Fruit fly (Drosophila melanogaster) whole organism, embryonic: Measurements from ENCODE around the gene Abi.

Source experiments
- Asciz ChIP-seq: fragments of 200-800 bp; sonication (Bioruptor generic); optimal IDR thresholded peaks from 2 replicates; lab custom pipeline; 2017; ENCODE audit warnings: missing biosample characterization, mild to moderate bottlenecking, missing genetic modification characterization, missing genetic modification reagents
- BEAF-32 ChIP-seq: fragments of 200-800 bp; sonication (Bioruptor generic); optimal IDR thresholded peaks from 3 replicates; lab custom pipeline; 2017; ENCODE audit warnings: missing biosample characterization, missing genetic modification characterization, mild to moderate bottlenecking, moderate library complexity, missing genetic modification reagents
- Bdp1 ChIP-seq: fragments of 200-800 bp; sonication (Bioruptor generic); optimal IDR thresholded peaks from 3 replicates; lab custom pipeline; 2016; ENCODE audit warnings: missing biosample characterization, missing genetic modification characterization
- C15 ChIP-seq: fragments of 200-800 bp; sonication (Bioruptor generic); IDR thresholded peaks from 3 replicates; pipeline ENCODE4 v1.3.6; 2022; ENCODE audit warnings: missing biosample characterization, missing genetic modification characterization
- CG11456 ChIP-seq: fragments of 200-800 bp; sonication (Bioruptor generic); IDR thresholded peaks from 3 replicates; pipeline ENCODE4 v1.3.6; 2022; ENCODE audit warnings: missing biosample characterization, missing genetic modification characterization
- CG12659 ChIP-seq: fragments of 200-800 bp; sonication (Bioruptor generic); optimal IDR thresholded peaks from 3 replicates; lab custom pipeline; 2017; ENCODE audit warnings: mild to moderate bottlenecking, missing biosample characterization, missing genetic modification reagents, missing genetic modification characterization
- CG17359 ChIP-seq: fragments of 200-800 bp; sonication (Bioruptor generic); optimal IDR thresholded peaks from 3 replicates; lab custom pipeline; 2018; ENCODE audit warnings: missing biosample characterization, mild to moderate bottlenecking, missing genetic modification characterization, moderate library complexity
- CG33557 ChIP-seq: fragments of 200-800 bp; sonication (Bioruptor generic); optimal IDR thresholded peaks from 2 replicates; lab custom pipeline; 2019; ENCODE audit warnings: missing biosample characterization, mild to moderate bottlenecking, missing genetic modification characterization, moderate library complexity
- CG34224 ChIP-seq: fragments of 200-800 bp; sonication (Bioruptor generic); IDR thresholded peaks from 3 replicates; pipeline ENCODE4 v1.3.6; 2022; ENCODE audit warnings: missing biosample characterization, missing genetic modification characterization; ENCODE audit not compliant: partially characterized antibody
- CG3838 ChIP-seq: fragments of 200-800 bp; sonication (Bioruptor generic); optimal IDR thresholded peaks from 3 replicates; lab custom pipeline; 2016; ENCODE audit warnings: missing biosample characterization, missing genetic modification characterization
- CG4328 ChIP-seq: fragments of 200-800 bp; sonication (Bioruptor generic); optimal IDR thresholded peaks from 3 replicates; lab custom pipeline; 2017; ENCODE audit warnings: missing biosample characterization, missing genetic modification reagents, missing genetic modification characterization
- CG43689 ChIP-seq: fragments of 200-800 bp; sonication (Bioruptor generic); IDR thresholded peaks from 2 replicates; pipeline ENCODE4 v1.3.6; 2022; ENCODE audit warnings: missing biosample characterization, missing genetic modification characterization
- CG4707 ChIP-seq: fragments of 200-800 bp; sonication (Bioruptor generic); optimal IDR thresholded peaks from 2 replicates; lab custom pipeline; 2018; ENCODE audit warnings: missing biosample characterization, mild to moderate bottlenecking, missing genetic modification characterization, moderate library complexity
- CG6765 ChIP-seq: fragments of 200-800 bp; sonication (Bioruptor generic); optimal IDR thresholded peaks from 3 replicates; lab custom pipeline; 2017; ENCODE audit warnings: missing biosample characterization, mild to moderate bottlenecking, missing genetic modification characterization
- CG7745 ChIP-seq: fragments of 200-800 bp; sonication (Bioruptor generic); optimal IDR thresholded peaks from 2 replicates; lab custom pipeline; 2018; ENCODE audit warnings: missing biosample characterization, mild to moderate bottlenecking, missing genetic modification characterization, moderate library complexity
- CG7963 ChIP-seq: fragments of 200-800 bp; sonication (Bioruptor generic); IDR thresholded peaks from 3 replicates; pipeline ENCODE4 v1.3.6; 2022; ENCODE audit warnings: missing biosample characterization, missing genetic modification characterization; ENCODE audit not compliant: partially characterized antibody
- CG8290 ChIP-seq, 3 experiments: fragments of 200-800 bp; sonication (Bioruptor generic); optimal IDR thresholded peaks; 2 replicates each; lab custom pipeline; 2016 to 2019; ENCODE audit warnings: missing biosample characterization in 3 of 3, missing genetic modification characterization in 3 of 3, mild to moderate bottlenecking in 2 of 3, moderate library complexity in 1 of 3
- CG8478 ChIP-seq: fragments of >200 bp; optimal IDR thresholded peaks from 2 replicates; lab custom pipeline; 2018
- CrebB ChIP-seq: fragments of 200-800 bp; sonication (Bioruptor generic); optimal IDR thresholded peaks from 3 replicates; lab custom pipeline; 2018; ENCODE audit warnings: missing biosample characterization, mild to moderate bottlenecking, missing genetic modification characterization
- Doc2 ChIP-seq: fragments of 200-800 bp; sonication (Bioruptor generic); IDR thresholded peaks from 2 replicates; pipeline ENCODE4 v1.3.6; 2022; ENCODE audit warnings: missing biosample characterization, missing genetic modification characterization
- GATAe ChIP-seq: fragments of 200-800 bp; sonication (Bioruptor generic); conservative IDR thresholded peaks from 2 replicates; pipeline ENCODE4 v1.3.6; 2022; ENCODE audit warnings: missing biosample characterization, missing genetic modification characterization
- Gsc ChIP-seq: fragments of 200-800 bp; sonication (Bioruptor generic); IDR thresholded peaks from 2 replicates; pipeline ENCODE4 v1.3.6; 2022; ENCODE audit warnings: missing biosample characterization, missing genetic modification characterization
- H15 ChIP-seq: fragments of 200-800 bp; sonication (Bioruptor generic); IDR thresholded peaks from 3 replicates; pipeline ENCODE4 v1.3.6; 2022; ENCODE audit warnings: missing biosample characterization, missing genetic modification characterization
- Neu2 ChIP-seq: fragments of 200-800 bp; sonication (Bioruptor generic); optimal IDR thresholded peaks from 3 replicates; lab custom pipeline; 2016; ENCODE audit warnings: missing biosample characterization, missing genetic modification characterization, borderline replicate concordance
- Oli ChIP-seq: fragments of 200-800 bp; sonication (Bioruptor generic); optimal IDR thresholded peaks from 2 replicates; lab custom pipeline; 2018; ENCODE audit warnings: missing biosample characterization, mild to moderate bottlenecking, missing genetic modification characterization, moderate library complexity
- Rfx ChIP-seq: fragments of 200-800 bp; sonication (Bioruptor generic); IDR thresholded peaks from 2 replicates; pipeline ENCODE4 v1.3.6; 2022; ENCODE audit warnings: missing biosample characterization, missing genetic modification characterization
- Ssrp ChIP-seq: fragments of 200-800 bp; sonication (Bioruptor generic); optimal IDR thresholded peaks from 2 replicates; lab custom pipeline; 2018; ENCODE audit warnings: missing biosample characterization, mild to moderate bottlenecking, missing genetic modification characterization, moderate library complexity
- Stat92E ChIP-seq, 3 experiments: fragments of >200 bp in 2 of 3; fragments of 200-800 bp in 1 of 3; sonication (Bioruptor generic) in 1 of 3; optimal IDR thresholded peaks; 2 replicates each; lab custom pipeline; 2017 to 2019; ENCODE audit warnings: missing biosample characterization in 3 of 3, missing genetic modification characterization in 3 of 3, mild to moderate bottlenecking in 1 of 3, moderate library complexity in 1 of 3
- abd-A ChIP-seq: fragments of 200-800 bp; sonication (Bioruptor generic); optimal IDR thresholded peaks from 3 replicates; lab custom pipeline; 2019; ENCODE audit warnings: missing biosample characterization, mild to moderate bottlenecking, missing genetic modification characterization, moderate library complexity
- ara ChIP-seq: fragments of 200-800 bp; sonication (Bioruptor generic); IDR thresholded peaks from 2 replicates; pipeline ENCODE4 v1.3.6; 2022; ENCODE audit warnings: missing biosample characterization, missing genetic modification characterization
- ash1 ChIP-seq: fragments of 200-800 bp; sonication (Bioruptor generic); optimal IDR thresholded peaks from 2 replicates; lab custom pipeline; 2018; ENCODE audit warnings: missing biosample characterization, mild to moderate bottlenecking, missing genetic modification characterization
- chn ChIP-seq: fragments of 200-800 bp; sonication (Bioruptor generic); optimal IDR thresholded peaks from 2 replicates; lab custom pipeline; 2016; ENCODE audit warnings: missing biosample characterization, missing genetic modification characterization
- crol ChIP-seq: fragments of 200-800 bp; sonication (Bioruptor generic); IDR thresholded peaks from 2 replicates; pipeline ENCODE4 v1.3.6; 2022; ENCODE audit warnings: missing biosample characterization, missing genetic modification characterization
- dan ChIP-seq: fragments of 200-800 bp; sonication (Bioruptor generic); IDR thresholded peaks from 2 replicates; pipeline ENCODE4 v1.3.6; 2022; ENCODE audit warnings: missing biosample characterization, missing genetic modification characterization
- fd64A ChIP-seq: fragments of 200-800 bp; sonication (Bioruptor generic); optimal IDR thresholded peaks from 3 replicates; lab custom pipeline; 2018; ENCODE audit warnings: missing biosample characterization, mild to moderate bottlenecking, missing genetic modification characterization
- kah ChIP-seq: fragments of 200-800 bp; sonication (Bioruptor generic); optimal IDR thresholded peaks from 2 replicates; lab custom pipeline; 2018; ENCODE audit warnings: missing biosample characterization, mild to moderate bottlenecking, missing genetic modification characterization
- lov ChIP-seq, 2 experiments: fragments of 200-800 bp in 1 of 2; fragments of >200 bp in 1 of 2; sonication (Bioruptor generic) in 1 of 2; IDR thresholded peaks in 1 of 2; optimal IDR thresholded peaks in 1 of 2; 2 replicates in 1 of 2; 3 replicates in 1 of 2; pipeline versions ENCODE4 v1.3.6 to Lab custom; 2017 to 2022; ENCODE audit warnings: missing biosample characterization in 1 of 2, missing genetic modification characterization in 1 of 2
- luna ChIP-seq: fragments of 200-800 bp; sonication (Bioruptor generic); optimal IDR thresholded peaks from 2 replicates; lab custom pipeline; 2016; ENCODE audit warnings: missing biosample characterization, missing genetic modification characterization
- sens-2 ChIP-seq: fragments of 200-800 bp; sonication (Bioruptor generic); IDR thresholded peaks from 2 replicates; pipeline ENCODE4 v1.3.6; 2022; ENCODE audit warnings: missing biosample characterization, missing genetic modification characterization
- so ChIP-seq: fragments of 200-800 bp; sonication (Bioruptor generic); IDR thresholded peaks from 3 replicates; pipeline ENCODE4 v1.3.6; 2022; ENCODE audit warnings: missing biosample characterization, missing genetic modification characterization
- sr ChIP-seq: fragments of 200-800 bp; sonication (Bioruptor generic); IDR thresholded peaks from 3 replicates; pipeline ENCODE4 v1.3.6; 2022; ENCODE audit warnings: missing biosample characterization, missing genetic modification characterization
- stwl ChIP-seq: fragments of 200-800 bp; sonication (Bioruptor generic); optimal IDR thresholded peaks from 3 replicates; lab custom pipeline; 2018; ENCODE audit warnings: missing biosample characterization, mild to moderate bottlenecking, missing genetic modification characterization, moderate library complexity
- tx ChIP-seq: fragments of 200-800 bp; sonication (Bioruptor generic); optimal IDR thresholded peaks from 2 replicates; lab custom pipeline; 2016; ENCODE audit warnings: missing biosample characterization, missing genetic modification characterization
- zf30C ChIP-seq: fragments of 200-800 bp; sonication (Bioruptor generic); optimal IDR thresholded peaks from 3 replicates; lab custom pipeline; 2018; ENCODE audit warnings: missing biosample characterization, mild to moderate bottlenecking, missing genetic modification characterization

The Abi gene

dm6 chr3R:14112066-14112465 is 10.2 kb downstream of the Abi start, which contains the start of gene CG14357:
CG14357 (minus strand) TSS chr3R:14112166.
- TF ChIP-seq luna (GFP tag; lab: Kevin White, UChicago) = no peak
- no peak for TF ChIP-seq CG12659 (GFP tag; lab: Kevin White, UChicago)
- no peak for TF ChIP-seq CG4328
- peak; percentile 17 for TF ChIP-seq stwl (tag; lab: Kevin White, UChicago)
- no peak for TF ChIP-seq Neu2 (GFP tag; lab: Kevin White, UChicago)

- TF ChIP-seq dan = no peak
- no peak for TF ChIP-seq CG33557 (GFP tag; lab: Kevin White, UChicago)
- no peak for TF ChIP-seq sr (GFP tag; lab: Robert Waterston, UW)
- TF ChIP-seq H15 (GFP tag; lab: Robert Waterston, UW) = no peak
- TF ChIP-seq CG4707 (GFP tag; lab: Kevin White, UChicago) = no peak
- TF ChIP-seq Asciz (GFP tag; lab: Kevin White, UChicago) = no peak
These were observed 13.1 kb downstream of the Abi start, which contains the start of gene Or88a for dm6 chr3R:14109145-14109544. Or88a (plus strand) TSS chr3R:14109445.

dm6 chr3R:14108158-14108921 is 13.9 kb downstream of the Abi start, which contains the start of gene CG12402:
CG12402 (minus strand) TSS chr3R:14108321.
- TF ChIP-seq CG43689 (GFP tag; lab: Robert Waterston, UW) (peak; percentile 73; the same call in 1 of the 2 replicates), CG6765 (peak; percentile 46), tx (no peak), Gsc (GFP tag; lab: Robert Waterston, UW) (no peak), CG7963 (GFP tag; lab: Robert Waterston, UW) (no peak), Ssrp (tag; lab: Kevin White, UChicago) (peak; percentile 81), chn (peak; percentile 87), ash1 (peak; percentile 49), Oli (tag; lab: Kevin White, UChicago) (peak; percentile 88), CrebB (peak; percentile 60), CG7745 (peak; percentile 67), BEAF-32 (GFP tag; lab: Kevin White, UChicago) (no peak), fd64A (GFP tag; lab: Kevin White, UChicago) (peak; percentile 38), lov (optimal IDR thresholded peaks at IDR 0.05; lab: Kevin White, UChicago) (no peak), lov (GFP tag; IDR thresholded peaks at IDR 0.05; lab: Robert Waterston, UW) (peak; percentile 92; the same call in 2 of the 3 replicates), CG11456 (GFP tag; lab: Robert Waterston, UW) (peak; percentile 80), ara (GFP tag; lab: Robert Waterston, UW) (peak; percentile 80), CG34224 (peak; percentile 59; the same call in 2 of the 3 replicates), so (GFP tag; lab: Robert Waterston, UW) (peak; percentile 77), zf30C (peak; percentile 99), Doc2 (GFP tag; lab: Robert Waterston, UW) (no peak), Stat92E (GFP tag; optimal IDR thresholded peaks at IDR 0.05; lab: Kevin White, UChicago) (peak in 1 of 3 experiments; percentile 89), sens-2 (GFP tag; lab: Robert Waterston, UW) (peak; percentile 76; the same call in 1 of the 2 replicates), Rfx (GFP tag; lab: Robert Waterston, UW) (peak; percentile 81), CG3838 (GFP tag; lab: Kevin White, UChicago) (no peak), C15 (0 out of 3 replicates have a peak, but pooled peaks have one; percentile 32), abd-A (tag; lab: Kevin White, UChicago) (peak; percentile 98), Bdp1 (peak; percentile 54), CG8290 (GFP tag; optimal IDR thresholded peaks at IDR 0.05; lab: Kevin White, UChicago) (peak; percentile 82), CG8290 (tag; optimal IDR thresholded peaks at IDR 0.05; lab: Kevin White, UChicago) (peak; percentile 53 to 90), CG8478 (no peak), crol (GFP tag; lab: Robert Waterston, UW) (peak; percentile 98), GATAe (GFP tag; lab: Robert Waterston, UW) (peak; percentile 74), kah (peak; percentile 81), CG17359 (tag; lab: Kevin White, UChicago) (peak; percentile 93)
